Fruit fly (Drosophila melanogaster): ENCODE data around the gene CG11162.
A peak's percentile ranks its signal among the peaks of the same experiment; 100 is the strongest.

Gene CG11162

DNA sequence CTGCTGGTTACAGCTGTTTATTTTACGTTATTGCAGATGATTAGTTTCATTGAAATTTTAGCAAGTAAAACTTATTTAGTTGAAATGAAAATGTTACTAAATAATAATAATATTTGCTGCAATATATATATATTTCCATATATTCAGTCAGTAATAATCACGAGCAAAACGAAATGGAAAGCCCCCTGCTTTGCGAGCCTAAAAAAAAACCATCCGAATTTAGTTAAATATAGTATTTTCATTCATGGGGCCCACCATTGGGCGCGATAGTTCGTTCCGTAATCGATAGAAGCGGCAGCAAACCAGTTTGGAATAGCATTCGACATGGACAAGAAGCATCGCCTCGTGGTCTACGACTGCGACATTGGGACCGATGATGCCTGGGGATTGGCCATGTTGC is 6.0 kb downstream of the CG11162 start, which contains the start of gene CG11158:
TSS of gene CG11158 (plus strand) at position 301 of the 400 bp plus-strand sequence.
- no peak for TF ChIP-seq cnc (optimal IDR thresholded peaks at IDR 0.05)
- no peak for TF ChIP-seq Clk (GFP tag; optimal IDR thresholded peaks at IDR 0.05)
- TF ChIP-seq CG11617 (GFP tag; optimal IDR thresholded peaks at IDR 0.05), result no peak
- no peak for TF ChIP-seq CG1620 (GFP tag; optimal IDR thresholded peaks at IDR 0.05)
- TF ChIP-seq CG14711 (tag; optimal IDR thresholded peaks at IDR 0.05), result no peak
- no peak for TF ChIP-seq ovo (GFP tag; optimal IDR thresholded peaks at IDR 0.05)
- no peak for TF ChIP-seq CG5204 (GFP tag; optimal IDR thresholded peaks at IDR 0.05)
- TF ChIP-seq toe (GFP tag; optimal IDR thresholded peaks at IDR 0.05), result no peak
- TF ChIP-seq kay (GFP tag; ENCODE audit: borderline replicate concordance), result no peak
- no peak for TF ChIP-seq pad (GFP tag; optimal IDR thresholded peaks at IDR 0.05)
- no peak for TF ChIP-seq CG7101 (tag; optimal IDR thresholded peaks at IDR 0.05)
- TF ChIP-seq Crg-1 (GFP tag; optimal IDR thresholded peaks at IDR 0.05), result no peak
- TF ChIP-seq CG33017 (tag; optimal IDR thresholded peaks at IDR 0.05), result no peak
- no peak for TF ChIP-seq Hr96 (GFP tag; optimal IDR thresholded peaks at IDR 0.05)
- no peak for TF ChIP-seq cic (GFP tag; optimal IDR thresholded peaks at IDR 0.05)
- TF ChIP-seq CG12768 (GFP tag; optimal IDR thresholded peaks at IDR 0.05), result no peak
- TF ChIP-seq tj (GFP tag; optimal IDR thresholded peaks at IDR 0.05), result no peak
- TF ChIP-seq bab1 (GFP tag; optimal IDR thresholded peaks at IDR 0.05), result no peak

dm6 chrX:13691992-13692391 is 15.3 kb downstream of the CG11162 start, which contains the start of gene Nna1:
TSS of gene Nna1 (plus strand) at chrX:13692292.
- TF ChIP-seq CG7101 (tag; optimal IDR thresholded peaks at IDR 0.05) (no peak), bab1 (GFP tag; optimal IDR thresholded peaks at IDR 0.05) (no peak), cic (GFP tag; optimal IDR thresholded peaks at IDR 0.05) (no peak), Crg-1 (GFP tag; optimal IDR thresholded peaks at IDR 0.05) (no peak), pad (GFP tag; optimal IDR thresholded peaks at IDR 0.05) (no peak), toe (GFP tag; optimal IDR thresholded peaks at IDR 0.05) (no peak), CG12768 (GFP tag; optimal IDR thresholded peaks at IDR 0.05) (no peak), CG1620 (GFP tag; optimal IDR thresholded peaks at IDR 0.05) (no peak), kay (GFP tag; ENCODE audit: borderline replicate concordance) (no peak)

DNA sequence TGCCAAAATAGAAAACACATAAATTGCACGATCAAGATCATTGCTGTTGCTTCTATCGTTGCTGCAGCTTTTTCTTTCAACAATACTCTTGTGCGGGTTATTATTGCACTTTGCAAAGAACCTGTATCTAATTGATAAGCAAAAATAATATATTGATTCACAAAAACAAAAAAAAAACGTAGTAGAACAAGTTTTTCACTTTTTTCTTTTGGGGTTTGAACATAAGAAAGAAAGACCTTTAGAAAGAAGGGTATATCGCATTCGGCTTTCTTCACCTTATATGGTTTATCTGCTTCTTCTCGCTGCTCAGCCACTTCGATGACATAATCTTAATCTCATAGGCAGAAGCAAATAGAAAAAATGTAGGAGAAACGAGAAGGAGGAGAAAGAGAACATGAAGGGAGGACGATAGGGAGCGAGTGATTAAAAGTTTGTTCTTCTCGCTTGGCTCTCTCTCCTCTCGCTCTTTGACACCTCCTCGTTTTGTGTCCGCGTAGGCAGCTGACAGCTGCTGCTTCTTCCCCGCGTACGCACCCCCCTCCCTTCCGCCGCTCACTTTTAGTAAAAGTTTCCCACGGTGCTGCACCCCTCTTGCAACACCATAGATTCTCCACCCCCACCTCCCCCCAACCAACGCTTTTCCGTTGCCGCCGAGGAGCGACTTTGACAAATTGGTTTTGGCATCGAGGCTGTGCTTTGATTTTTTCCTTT is 22.2 kb downstream of the CG11162 start:
- TF ChIP-seq Clk (GFP tag; optimal IDR thresholded peaks at IDR 0.05) (no peak), CG14711 (tag; optimal IDR thresholded peaks at IDR 0.05) (peak; percentile 8)

DNA sequence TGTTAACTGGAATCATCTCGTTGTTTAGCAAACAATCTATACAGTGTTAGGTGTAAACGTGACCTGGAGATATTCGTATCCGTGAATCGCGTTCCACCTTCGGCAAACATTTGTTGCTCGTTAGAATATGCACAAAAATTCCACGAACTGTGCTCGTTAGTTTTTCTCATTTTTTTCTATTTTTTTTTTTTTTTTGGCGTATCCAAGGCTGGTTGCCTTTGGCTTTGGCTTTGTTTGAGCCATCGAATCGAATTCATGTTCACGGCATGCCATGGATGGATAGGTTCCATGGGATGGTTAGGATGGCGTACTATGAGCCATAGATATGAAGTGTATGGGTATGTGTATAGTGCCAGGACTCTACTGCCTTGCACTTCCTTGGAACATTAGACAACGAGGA is 23.0 kb downstream of the CG11162 start:
- TF ChIP-seq CG14711 (tag; optimal IDR thresholded peaks at IDR 0.05) (no peak), kay (GFP tag; ENCODE audit: borderline replicate concordance) (peak; percentile 59)

DNA sequence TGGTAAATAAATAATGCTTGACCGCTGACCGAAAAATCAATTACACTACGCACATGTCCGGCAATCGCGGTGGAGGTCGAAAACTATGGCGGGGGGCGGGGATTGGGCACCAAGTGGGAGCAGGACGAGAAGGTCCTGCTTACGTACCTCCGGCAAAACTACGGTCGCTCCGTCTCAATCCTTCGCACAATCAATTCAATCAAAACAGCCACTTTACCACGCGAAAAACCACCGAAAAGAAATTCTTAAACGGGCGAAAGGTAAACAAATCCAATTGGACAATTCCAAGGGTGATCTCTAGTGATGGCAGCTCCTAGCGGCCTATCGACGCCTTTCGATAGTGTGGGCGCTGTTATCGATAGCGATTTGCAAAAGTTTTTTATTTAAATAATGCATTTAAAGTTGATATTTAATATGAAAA is 41.3 kb downstream of the CG11162 start, which contains the start of gene Nadsyn:
TSS of gene Nadsyn (minus strand) at position 304 of the 421 bp plus-strand sequence.
- TF ChIP-seq CG1620 (GFP tag; optimal IDR thresholded peaks at IDR 0.05) (peak; percentile 15), CG7045 (GFP tag; optimal IDR thresholded peaks at IDR 0.05) (no peak), CG14711 (tag; optimal IDR thresholded peaks at IDR 0.05) (peak; percentile 28), Crg-1 (GFP tag; optimal IDR thresholded peaks at IDR 0.05) (no peak), CG11617 (GFP tag; optimal IDR thresholded peaks at IDR 0.05) (peak; percentile 25), bab1 (GFP tag; optimal IDR thresholded peaks at IDR 0.05) (no peak), Mnt (GFP tag; optimal IDR thresholded peaks at IDR 0.05) (peak; percentile 89)

DNA sequence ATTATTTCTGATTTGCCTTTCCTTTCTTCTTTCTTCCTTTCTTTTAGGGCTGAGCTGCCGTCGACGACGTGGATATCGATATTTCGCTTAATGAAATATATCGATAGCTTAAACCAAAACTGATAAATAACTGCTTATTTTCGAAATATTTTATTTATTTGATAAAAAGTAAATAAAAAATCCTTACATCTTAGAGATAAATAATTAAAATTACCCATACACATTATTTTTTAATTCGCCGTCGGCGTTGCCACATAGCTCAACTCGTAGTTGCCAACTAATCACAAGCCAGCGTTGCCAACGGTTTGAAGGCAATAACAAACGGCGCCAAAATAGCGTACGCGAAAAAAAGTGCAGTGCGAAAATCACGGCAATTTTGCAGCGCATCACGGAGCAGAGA is 45.2 kb downstream of the CG11162 start, which contains the start of the genes Mrgn1 and mus101:
TSS of gene Mrgn1 (minus strand) at position 44 of the 400 bp plus-strand sequence.
TSS of gene mus101 (plus strand) at position 313 of the 400 bp plus-strand sequence.
- TF ChIP-seq tj (GFP tag; optimal IDR thresholded peaks at IDR 0.05) (peak; percentile 12), bab1 (GFP tag; optimal IDR thresholded peaks at IDR 0.05) (peak; percentile 58), toe (GFP tag; optimal IDR thresholded peaks at IDR 0.05) (no peak), pad (GFP tag; optimal IDR thresholded peaks at IDR 0.05) (no peak), Crg-1 (GFP tag; optimal IDR thresholded peaks at IDR 0.05) (no peak), CG33017 (tag; optimal IDR thresholded peaks at IDR 0.05) (no peak), CG7101 (tag; optimal IDR thresholded peaks at IDR 0.05) (peak; percentile 21)

Measured in whole organism, adult.